Worm (Caenorhabditis elegans): Measurements from ENCODE around the gene F46B6.13.

The F46B6.13 gene

DNA sequence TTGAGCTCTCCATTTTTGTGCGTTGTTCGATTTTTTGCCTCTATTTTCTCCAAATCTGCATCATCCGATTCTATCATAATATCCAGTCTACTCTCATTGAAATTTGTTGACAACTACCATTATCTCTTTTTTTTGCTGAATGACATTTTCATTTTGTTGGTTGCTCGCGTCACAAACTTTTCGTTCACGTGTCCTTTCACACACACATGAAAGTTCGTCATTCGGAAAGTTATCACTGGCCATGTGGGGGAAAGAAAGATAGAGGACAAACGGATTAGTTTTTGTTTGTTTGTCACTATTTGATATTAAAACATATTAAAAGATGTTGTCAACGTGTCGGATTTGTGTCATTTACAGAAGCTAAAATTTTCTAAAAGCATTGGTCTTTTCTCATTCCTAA, 4.0 kb downstream of the F46B6.13 start:
- TF ChIP-seq lin-13 (tag; optimal IDR thresholded peaks at IDR 0.05) (no peak), lin-32 (GFP tag; optimal IDR thresholded peaks at IDR 0.05) (no peak), tbx-8 (GFP tag; optimal IDR thresholded peaks at IDR 0.05) (no peak), drap-1 (GFP tag; optimal IDR thresholded peaks at IDR 0.05) (no peak), nhr-237 (tag; optimal IDR thresholded peaks at IDR 0.05) (no peak), ceh-43 (GFP tag; optimal IDR thresholded peaks at IDR 0.05) (no peak), nhr-2 (tag; optimal IDR thresholded peaks at IDR 0.05) (no peak), flh-1 (GFP tag; optimal IDR thresholded peaks at IDR 0.05) (no peak), snpc-4 (tag; optimal IDR thresholded peaks at IDR 0.05) (no peak), nhr-28 (tag; optimal IDR thresholded peaks at IDR 0.05) (no peak), pha-4 (tag; optimal IDR thresholded peaks at IDR 0.05) (no peak), cnd-1 (tag; optimal IDR thresholded peaks at IDR 0.05) (no peak), mep-1 (tag; optimal IDR thresholded peaks at IDR 0.05) (no peak), elt-1 (tag; optimal IDR thresholded peaks at IDR 0.05; ENCODE audit: borderline replicate concordance, insufficient read depth) (no peak)

DNA sequence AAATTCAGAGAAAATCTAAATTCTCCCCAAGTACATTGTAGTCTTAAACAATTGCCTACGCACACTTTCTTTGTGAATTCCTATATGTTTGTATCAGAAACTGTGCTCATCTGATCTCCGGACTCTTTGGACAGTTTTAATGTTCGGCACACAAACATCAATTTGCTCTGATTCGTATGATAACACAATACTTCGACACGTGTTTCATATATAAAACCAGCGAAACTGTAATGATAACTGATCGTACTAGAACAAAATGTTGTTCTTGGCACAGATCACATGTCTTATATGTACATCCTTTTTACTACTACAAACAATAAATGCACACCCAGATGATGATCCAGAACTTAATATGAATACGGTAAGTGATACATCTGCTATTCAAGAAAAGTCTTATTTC, 7.6 kb downstream of the F46B6.13 start, which contains the start of gene lipl-2:
TSS of gene lipl-2 (plus strand) at position 236 of the 400 bp plus-strand sequence.
- TF ChIP-seq nhr-28 (tag; optimal IDR thresholded peaks at IDR 0.05) (no peak), lin-13 (tag; optimal IDR thresholded peaks at IDR 0.05) (no peak), elt-1 (tag; optimal IDR thresholded peaks at IDR 0.05; ENCODE audit: borderline replicate concordance, insufficient read depth) (no peak), mls-2 (tag; optimal IDR thresholded peaks at IDR 0.05) (no peak), unc-120 (tag; optimal IDR thresholded peaks at IDR 0.05; ENCODE audit: poor library complexity, severe bottlenecking) (no peak), bed-3 (GFP tag; optimal IDR thresholded peaks at IDR 0.05) (no peak), sem-2 (GFP tag; optimal IDR thresholded peaks at IDR 0.05) (no peak), drap-1 (GFP tag; optimal IDR thresholded peaks at IDR 0.05) (no peak), cnd-1 (tag; optimal IDR thresholded peaks at IDR 0.05) (no peak), zip-8 (tag; optimal IDR thresholded peaks at IDR 0.05) (no peak), elt-3 (tag; optimal IDR thresholded peaks at IDR 0.05) (no peak), M03D4.4 (tag; optimal IDR thresholded peaks at IDR 0.05) (no peak), pha-4 (tag; optimal IDR thresholded peaks at IDR 0.05) (no peak), sptf-1 (tag; optimal IDR thresholded peaks at IDR 0.05) (no peak), hlh-1 (tag; optimal IDR thresholded peaks at IDR 0.05) (no peak), lsy-2 (tag; optimal IDR thresholded peaks at IDR 0.05) (no peak), mep-1 (tag; optimal IDR thresholded peaks at IDR 0.05) (no peak), ceh-83 (GFP tag; optimal IDR thresholded peaks at IDR 0.05) (no peak), nhr-2 (tag; optimal IDR thresholded peaks at IDR 0.05) (no peak)

DNA sequence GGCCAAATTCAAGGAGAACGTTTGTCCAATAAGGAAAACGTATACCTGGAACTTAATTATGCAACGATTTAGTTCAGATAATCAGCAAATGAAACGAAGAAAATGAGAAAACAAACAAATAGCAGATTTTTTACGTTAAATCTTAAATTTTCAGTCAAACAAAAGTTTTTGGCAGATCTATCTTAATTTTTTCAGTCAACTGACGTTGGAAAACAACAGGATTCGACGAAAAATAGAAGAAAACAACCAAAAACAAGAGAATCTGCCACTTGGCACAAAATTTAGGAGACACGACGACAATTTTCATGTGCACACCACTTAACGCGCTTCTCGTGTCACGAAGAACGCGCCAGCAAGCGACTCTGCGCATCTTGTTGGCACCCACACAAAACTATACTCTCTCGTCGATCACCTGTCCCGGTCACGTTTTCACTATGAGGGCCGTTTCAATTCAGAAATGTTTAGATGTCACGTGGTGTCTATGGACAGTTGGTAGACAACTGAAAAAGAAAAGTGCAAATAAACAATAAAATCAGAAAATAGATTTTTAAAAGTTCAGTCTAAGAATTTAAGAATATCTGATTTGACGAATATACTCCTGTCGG, 9.2 kb downstream of the F46B6.13 start, which contains the start of gene ztf-7:
TSS of gene ztf-7 (minus strand) at position 51 of the 605 bp plus-strand sequence.
- peak; percentile 68 for TF ChIP-seq sptf-1 (tag; optimal IDR thresholded peaks at IDR 0.05)
- peak; percentile 84 for TF ChIP-seq pha-4 (tag; optimal IDR thresholded peaks at IDR 0.05)
- TF ChIP-seq unc-62 (GFP tag; optimal IDR thresholded peaks at IDR 0.05) = peak; percentile 67
- no peak for TF ChIP-seq elt-1 (tag; optimal IDR thresholded peaks at IDR 0.05; ENCODE audit: borderline replicate concordance, insufficient read depth)
- no peak for TF ChIP-seq mab-5 (tag; optimal IDR thresholded peaks at IDR 0.05)
- peak; percentile 84 for TF ChIP-seq lin-13 (tag; optimal IDR thresholded peaks at IDR 0.05)
- TF ChIP-seq nhr-12 (tag; optimal IDR thresholded peaks at IDR 0.05) = no peak
- peak; percentile 72 for TF ChIP-seq hlh-1 (tag; optimal IDR thresholded peaks at IDR 0.05)
- peak; percentile 42 for TF ChIP-seq nhr-237 (tag; optimal IDR thresholded peaks at IDR 0.05)
- no peak for TF ChIP-seq tbx-8 (GFP tag; optimal IDR thresholded peaks at IDR 0.05)
- peak; percentile 4 for TF ChIP-seq lin-32 (GFP tag; optimal IDR thresholded peaks at IDR 0.05)
- TF ChIP-seq mep-1 (tag; optimal IDR thresholded peaks at IDR 0.05) = peak; percentile 92

DNA sequence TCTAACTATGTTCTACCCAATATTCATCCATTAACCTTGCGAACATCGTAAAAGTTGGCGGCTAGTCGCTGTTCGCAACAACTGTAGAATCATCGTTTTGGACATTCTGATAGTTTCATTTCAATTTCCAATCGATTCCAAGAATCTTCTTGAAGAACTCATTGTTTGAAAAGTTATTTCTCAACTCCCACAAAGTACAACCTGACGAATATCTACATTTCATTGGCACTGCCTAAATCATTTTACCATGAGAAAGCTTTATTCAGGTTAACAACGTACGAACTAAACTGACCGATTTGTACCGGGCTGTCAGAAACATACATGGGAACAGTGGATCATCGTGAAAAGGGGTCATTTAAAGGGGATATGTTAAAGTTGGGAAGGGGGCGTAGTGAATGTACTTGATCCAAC, 12.2 kb downstream of the F46B6.13 start, which contains the start of gene F46B6.6:
TSS of gene F46B6.6 (minus strand) at position 148 of the 411 bp plus-strand sequence.
- no peak for TF ChIP-seq mep-1 (tag; optimal IDR thresholded peaks at IDR 0.05)

- no peak for TF ChIP-seq sptf-1 (tag; optimal IDR thresholded peaks at IDR 0.05)
- no peak for TF ChIP-seq lsy-2 (tag; optimal IDR thresholded peaks at IDR 0.05)
- no peak for TF ChIP-seq pha-4 (tag; optimal IDR thresholded peaks at IDR 0.05)
- no peak for TF ChIP-seq flh-1 (GFP tag; optimal IDR thresholded peaks at IDR 0.05)
- no peak for TF ChIP-seq nhr-237 (tag; optimal IDR thresholded peaks at IDR 0.05)
- TF ChIP-seq ham-2 (GFP tag; optimal IDR thresholded peaks at IDR 0.05) = no peak
- no peak for TF ChIP-seq bed-3 (GFP tag; optimal IDR thresholded peaks at IDR 0.05)
- no peak for TF ChIP-seq nhr-12 (tag; optimal IDR thresholded peaks at IDR 0.05)
- no peak for TF ChIP-seq ztf-11 (tag; optimal IDR thresholded peaks at IDR 0.05)
- TF ChIP-seq lin-13 (tag; optimal IDR thresholded peaks at IDR 0.05) = no peak
- TF ChIP-seq blmp-1 (tag; optimal IDR thresholded peaks at IDR 0.05) = no peak
- TF ChIP-seq unc-62 (GFP tag; optimal IDR thresholded peaks at IDR 0.05) = no peak
- no peak for TF ChIP-seq ceh-83 (GFP tag; optimal IDR thresholded peaks at IDR 0.05)
- no peak for TF ChIP-seq nhr-2 (tag; optimal IDR thresholded peaks at IDR 0.05)
- no peak for TF ChIP-seq lin-32 (GFP tag; optimal IDR thresholded peaks at IDR 0.05)
- TF ChIP-seq snpc-4 (tag; optimal IDR thresholded peaks at IDR 0.05) = no peak
Observed at ce11 chrV:9784215-9784614, 14.8 kb downstream of the F46B6.13 start.

Data from whole organism, mixed stage, embryonic.